Fruit fly (Drosophila melanogaster): ENCODE measurements around the gene CG17121.
A peak's percentile ranks its signal among the peaks of the same experiment; 100 is the strongest.

The CG17121 gene

dm6 chr3R:23010406-23010805 lies 37.6 kb downstream of the CG17121 start, which contains the start of gene CG34375:
Gene CG34375 (minus strand): TSS chr3R:23010562.
- TF ChIP-seq CG6792 (GFP tag; optimal IDR thresholded peaks at IDR 0.05) (no peak), CG15336 (GFP tag; IDR thresholded peaks at IDR 0.05) (0 out of 2 replicates have a peak, but pooled peaks have one; percentile 33), esn (GFP tag; optimal IDR thresholded peaks at IDR 0.05) (no peak), CG10631 (GFP tag; optimal IDR thresholded peaks at IDR 0.05) (no peak), CG6163 (GFP tag; IDR thresholded peaks at IDR 0.05) (peak; percentile 51; the same call in 2 of the 3 replicates), fd85E (GFP tag; optimal IDR thresholded peaks at IDR 0.05) (no peak), Ets21C (GFP tag; optimal IDR thresholded peaks at IDR 0.05) (no peak), CG3919 (GFP tag; optimal IDR thresholded peaks at IDR 0.05) (no peak), CG6276 (GFP tag; optimal IDR thresholded peaks at IDR 0.05) (no peak), CG8632 (GFP tag; optimal IDR thresholded peaks at IDR 0.05) (no peak), eg (GFP tag; IDR thresholded peaks at IDR 0.05) (peak; percentile 62; the same call in 2 of the 3 replicates), Eip78C (GFP tag) (peak; percentile 73), CG8119 (GFP tag; IDR thresholded peaks at IDR 0.05) (peak; percentile 39; the same call in 1 of the 3 replicates), pdm3 (GFP tag; optimal IDR thresholded peaks at IDR 0.05) (no peak), Ets96B (tag; optimal IDR thresholded peaks at IDR 0.05) (no peak)

dm6 chr3R:23009480-23010115 lies 38.4 kb downstream of the CG17121 start:
- TF ChIP-seq Hr39 (GFP tag; optimal IDR thresholded peaks at IDR 0.05) (no peak), CG8632 (GFP tag; optimal IDR thresholded peaks at IDR 0.05) (no peak), CG6276 (GFP tag; optimal IDR thresholded peaks at IDR 0.05) (peak; percentile 46), fd85E (GFP tag; optimal IDR thresholded peaks at IDR 0.05) (no peak), eg (GFP tag; IDR thresholded peaks at IDR 0.05) (peak; percentile 79), Gug (GFP tag; IDR thresholded peaks at IDR 0.05) (peak; percentile 49; the same call in 1 of the 2 replicates), spab (GFP tag; optimal IDR thresholded peaks at IDR 0.05) (no peak), CG8319 (GFP tag; optimal IDR thresholded peaks at IDR 0.05) (no peak), dac (GFP tag; optimal IDR thresholded peaks at IDR 0.05) (no peak), dsx (GFP tag; optimal IDR thresholded peaks at IDR 0.05; ENCODE audit: poor library complexity, severe bottlenecking) (no peak), CG9139 (GFP tag; optimal IDR thresholded peaks at IDR 0.05) (no peak), fkh (GFP tag; optimal IDR thresholded peaks at IDR 0.05) (no peak), Eip78C (GFP tag) (peak; percentile 56), CG3919 (GFP tag; optimal IDR thresholded peaks at IDR 0.05) (no peak), Met (GFP tag; optimal IDR thresholded peaks at IDR 0.05) (no peak), CG32006 (GFP tag; optimal IDR thresholded peaks at IDR 0.05) (peak; percentile 57), CG6163 (GFP tag; IDR thresholded peaks at IDR 0.05) (peak; percentile 78), CG11762 (GFP tag; optimal IDR thresholded peaks at IDR 0.05; ENCODE audit: insufficient read depth) (no peak), salr (GFP tag; optimal IDR thresholded peaks at IDR 0.05) (peak in 1 of 2 experiments; percentile 14), Hr4 (GFP tag; optimal IDR thresholded peaks at IDR 0.05) (peak; percentile 40), Lpt (GFP tag; optimal IDR thresholded peaks at IDR 0.05) (peak; percentile 43), CG11294 (GFP tag; IDR thresholded peaks at IDR 0.05) (peak; percentile 37), achi (GFP tag; optimal IDR thresholded peaks at IDR 0.05) (peak; percentile 17), Smox (GFP tag; optimal IDR thresholded peaks at IDR 0.05) (no peak), OdsH (GFP tag; optimal IDR thresholded peaks at IDR 0.05) (peak; percentile 35), CG8119 (GFP tag; IDR thresholded peaks at IDR 0.05) (peak; percentile 82)

- TF ChIP-seq CG6808 (GFP tag; optimal IDR thresholded peaks at IDR 0.05) (no peak), CG4318 (GFP tag; optimal IDR thresholded peaks at IDR 0.05) (no peak), OdsH (GFP tag; optimal IDR thresholded peaks at IDR 0.05) (peak; percentile 22), fd59A (GFP tag; optimal IDR thresholded peaks at IDR 0.05) (no peak), CG10669 (GFP tag; optimal IDR thresholded peaks at IDR 0.05) (peak; percentile 7), spab (GFP tag; optimal IDR thresholded peaks at IDR 0.05) (no peak), Smox (GFP tag; optimal IDR thresholded peaks at IDR 0.05) (no peak), CG8319 (GFP tag; optimal IDR thresholded peaks at IDR 0.05) (no peak), CG34406 (GFP tag; optimal IDR thresholded peaks at IDR 0.05) (peak; percentile 14), Blimp-1 (GFP tag; optimal IDR thresholded peaks at IDR 0.05) (no peak), CG10631 (GFP tag; optimal IDR thresholded peaks at IDR 0.05) (no peak), Eip78C (GFP tag) (peak; percentile 57), dac (GFP tag; optimal IDR thresholded peaks at IDR 0.05) (no peak), net (GFP tag; optimal IDR thresholded peaks at IDR 0.05) (peak; percentile 32), CG11902 (GFP tag; optimal IDR thresholded peaks at IDR 0.05) (no peak), esn (GFP tag; optimal IDR thresholded peaks at IDR 0.05) (no peak), salr (GFP tag; optimal IDR thresholded peaks at IDR 0.05) (no peak), CG7368 (GFP tag; optimal IDR thresholded peaks at IDR 0.05) (no peak), Gug (GFP tag; IDR thresholded peaks at IDR 0.05) (no peak), CG15336 (GFP tag; IDR thresholded peaks at IDR 0.05) (no peak), CG6163 (GFP tag; IDR thresholded peaks at IDR 0.05) (peak; percentile 43; the same call in 2 of the 3 replicates), Lpt (GFP tag; optimal IDR thresholded peaks at IDR 0.05) (no peak), eg (GFP tag; IDR thresholded peaks at IDR 0.05) (no peak), fkh (GFP tag; optimal IDR thresholded peaks at IDR 0.05) (no peak), CG3919 (GFP tag; optimal IDR thresholded peaks at IDR 0.05) (no peak), CG1621 (tag; optimal IDR thresholded peaks at IDR 0.05) (no peak), Eip75B (GFP tag; optimal IDR thresholded peaks at IDR 0.05) (no peak), CG8119 (GFP tag; IDR thresholded peaks at IDR 0.05) (no peak), achi (GFP tag; optimal IDR thresholded peaks at IDR 0.05) (no peak)
Observed at dm6 chr3R:23004161-23004560, 43.9 kb downstream of the CG17121 start.

All from whole organism, prepupa.